Worm (Caenorhabditis elegans): ENCODE data around the gene unc-85.

ce11 chrII:4726120-4726519 lies 24.3 kb downstream of the unc-85 start, which contains the start of gene F10G7.10:
- TF ChIP-seq R02D3.7 (tag; optimal IDR thresholded peaks at IDR 0.05) (no peak), nhr-10 (tag; optimal IDR thresholded peaks at IDR 0.05) (no peak), skn-1 (tag; optimal IDR thresholded peaks at IDR 0.05) (no peak), Y105C5A.15 (GFP tag; IDR thresholded peaks at IDR 0.05) (no peak), hlh-30 (tag; optimal IDR thresholded peaks at IDR 0.05; ENCODE audit: insufficient read depth) (peak; percentile 83), zfp-3 (GFP tag; conservative IDR thresholded peaks at IDR 0.05) (no peak), mep-1 (tag; optimal IDR thresholded peaks at IDR 0.05) (peak; percentile 0), cey-2 (tag; optimal IDR thresholded peaks at IDR 0.05; ENCODE audit: borderline replicate concordance, insufficient read depth) (no peak)

Data from whole organism, L4 larva.